Fruit fly (Drosophila melanogaster): ENCODE measurements around the gene Eig71Ef.

dm6 chr3L:15636359-15636758 lies 20.8 kb downstream of the Eig71Ef start:
- no peak for TF ChIP-seq chm (GFP tag; IDR thresholded peaks at IDR 0.05)
- no peak for TF ChIP-seq CG1529 (GFP tag; optimal IDR thresholded peaks at IDR 0.05)
- no peak for TF ChIP-seq Dip3 (GFP tag; optimal IDR thresholded peaks at IDR 0.05)
- TF ChIP-seq fru (optimal IDR thresholded peaks at IDR 0.05) = no peak
- no peak for TF ChIP-seq CG15696 (tag; optimal IDR thresholded peaks at IDR 0.05)
- no peak for TF ChIP-seq MTF-1 (GFP tag; optimal IDR thresholded peaks at IDR 0.05; ENCODE audit: borderline replicate concordance)
- no peak for TF ChIP-seq Doc2 (GFP tag; IDR thresholded peaks at IDR 0.05)
- no peak for TF ChIP-seq tup (GFP tag; optimal IDR thresholded peaks at IDR 0.05)
- TF ChIP-seq amos (GFP tag; IDR thresholded peaks at IDR 0.05; ENCODE audit: partially characterized antibody) = no peak
- TF ChIP-seq lov (optimal IDR thresholded peaks at IDR 0.05) = no peak
- TF ChIP-seq lov (GFP tag; IDR thresholded peaks at IDR 0.05) = no peak

All from whole organism, embryonic.